Fruit fly (Drosophila melanogaster) whole organism, pupa: Measurements from ENCODE around the gene CG42727.

ENCODE experiments used
- CG15710 ChIP-seq: fragments of 200-800 bp; sonication (Bioruptor generic); optimal IDR thresholded peaks from 2 replicates; lab custom pipeline; 2018; ENCODE audit warnings: missing biosample characterization, mild to moderate bottlenecking, missing genetic modification characterization, moderate library complexity
- CG17806 ChIP-seq: fragments of 200-800 bp; sonication (Bioruptor generic); optimal IDR thresholded peaks from 2 replicates; lab custom pipeline; 2018; ENCODE audit warnings: missing biosample characterization, mild to moderate bottlenecking, missing genetic modification characterization, moderate library complexity
- Pif1B ChIP-seq: fragments of 200-800 bp; sonication (Bioruptor generic); optimal IDR thresholded peaks from 3 replicates; lab custom pipeline; 2016; ENCODE audit warnings: missing biosample characterization, missing genetic modification characterization

DNA sequence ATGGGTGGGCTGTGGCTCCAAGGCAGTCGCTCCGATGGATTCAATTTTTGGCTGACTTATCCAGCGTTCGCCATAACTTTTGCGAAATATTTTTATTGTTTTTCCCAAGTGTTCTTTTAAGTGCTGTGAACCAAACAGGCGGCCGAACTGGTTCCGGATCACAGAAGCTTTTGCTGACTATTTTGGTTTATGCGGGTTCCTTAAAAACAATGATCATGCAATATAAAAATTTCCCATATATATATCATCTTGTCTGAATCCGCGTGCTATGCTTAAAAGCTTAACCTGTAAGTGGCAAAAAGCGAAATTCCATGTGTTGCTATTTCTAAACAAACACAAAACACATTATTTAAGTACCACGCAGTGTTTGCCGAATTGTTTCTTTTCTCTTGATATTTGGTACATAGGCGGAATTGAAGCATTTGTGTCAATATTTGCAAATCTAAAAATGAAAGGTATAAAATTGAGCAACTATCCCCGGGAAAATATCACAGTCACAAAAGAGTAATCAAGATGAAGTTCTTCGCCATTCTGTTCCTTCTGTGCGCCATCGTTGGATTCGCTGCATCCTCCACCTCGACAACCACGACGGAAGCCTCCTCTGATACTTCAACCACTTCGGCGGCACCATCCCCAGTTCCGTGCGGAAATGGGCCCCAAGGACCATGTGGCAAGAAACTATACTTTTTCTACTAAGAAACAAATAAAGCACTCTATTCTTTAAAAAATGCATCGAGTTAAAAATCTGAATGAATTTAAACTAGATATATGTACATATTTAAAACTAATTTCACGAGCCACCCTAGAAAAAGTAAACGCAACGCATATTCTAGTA is 27.7 kb upstream of the CG42727 start, which contains the start of the genes CG6276 and CG44040:
- TF ChIP-seq CG17806 (tag; lab: Kevin White, UChicago) (peak; percentile 44), Pif1B (GFP tag; lab: Kevin White, UChicago) (no peak), CG15710 (peak; percentile 46)
